Worm (Caenorhabditis elegans) whole organism, mixed stage, embryonic: ENCODE data around the gene C06E7.88.

ENCODE experiments used
- M03D4.4 ChIP-seq: sonication (generic microtip); optimal IDR thresholded peaks from 2 replicates; lab custom pipeline; 2017; ENCODE audit warnings: mild to moderate bottlenecking, missing genetic modification characterization, missing compliant biosample characterization
- bed-3 ChIP-seq: fragments of 200-800 bp; sonication (Bioruptor generic); optimal IDR thresholded peaks from 3 replicates; lab custom pipeline; 2018; ENCODE audit warnings: mild to moderate bottlenecking, missing genetic modification characterization, moderate library complexity, missing compliant biosample characterization
- blmp-1 ChIP-seq: fragments of 150-350 bp; optimal IDR thresholded peaks from 2 replicates; lab custom pipeline; 2014; ENCODE audit warnings: missing biosample characterization, missing genetic modification characterization
- ceh-39 ChIP-seq: fragments of 150-350 bp; optimal IDR thresholded peaks from 2 replicates; lab custom pipeline; 2014; ENCODE audit warnings: missing biosample characterization, missing genetic modification characterization
- ceh-43 ChIP-seq: fragments of 200-800 bp; sonication (Bioruptor generic); optimal IDR thresholded peaks from 2 replicates; lab custom pipeline; 2018; ENCODE audit warnings: mild to moderate bottlenecking, missing genetic modification characterization, moderate library complexity, missing compliant biosample characterization
- ceh-83 ChIP-seq: fragments of 200-800 bp; sonication (Bioruptor generic); optimal IDR thresholded peaks from 2 replicates; lab custom pipeline; 2018; ENCODE audit warnings: mild to moderate bottlenecking, missing genetic modification characterization, missing compliant biosample characterization
- ces-1 ChIP-seq: fragments of 150-350 bp; optimal IDR thresholded peaks from 2 replicates; lab custom pipeline; 2014; ENCODE audit warnings: missing biosample characterization, missing genetic modification reagents, missing genetic modification characterization
- cnd-1 ChIP-seq: fragments of 200-800 bp; sonication (Bioruptor generic); optimal IDR thresholded peaks from 2 replicates; lab custom pipeline; 2018; ENCODE audit warnings: mild to moderate bottlenecking, missing genetic modification characterization, missing compliant biosample characterization
- drap-1 ChIP-seq: fragments of 200-800 bp; sonication (Bioruptor generic); optimal IDR thresholded peaks from 3 replicates; lab custom pipeline; 2018; ENCODE audit warnings: mild to moderate bottlenecking, missing genetic modification characterization, missing compliant biosample characterization
- elt-1 ChIP-seq: sonication (generic microtip); optimal IDR thresholded peaks from 2 replicates; lab custom pipeline; 2017; ENCODE audit warnings: missing genetic modification characterization, mild to moderate bottlenecking, missing compliant biosample characterization, antibody characterized with exemption, moderate library complexity, borderline replicate concordance; ENCODE audit not compliant: insufficient read depth
- flh-1 ChIP-seq: fragments of 200-800 bp; sonication (Bioruptor generic); optimal IDR thresholded peaks from 2 replicates; lab custom pipeline; 2018; ENCODE audit warnings: mild to moderate bottlenecking, missing genetic modification characterization, moderate library complexity, missing compliant biosample characterization
- ham-2 ChIP-seq: fragments of 200-800 bp; sonication (Bioruptor generic); optimal IDR thresholded peaks from 2 replicates; lab custom pipeline; 2018; ENCODE audit warnings: mild to moderate bottlenecking, missing genetic modification characterization, missing compliant biosample characterization
- hlh-1 ChIP-seq: fragments of 150-350 bp; optimal IDR thresholded peaks from 2 replicates; lab custom pipeline; 2014; ENCODE audit warnings: missing biosample characterization, missing genetic modification reagents, missing genetic modification characterization
- lin-13 ChIP-seq: fragments of 150-350 bp; optimal IDR thresholded peaks from 2 replicates; lab custom pipeline; 2014; ENCODE audit warnings: missing biosample characterization, missing genetic modification characterization
- lin-32 ChIP-seq: fragments of 200-800 bp; sonication (Bioruptor generic); optimal IDR thresholded peaks from 2 replicates; lab custom pipeline; 2018; ENCODE audit warnings: mild to moderate bottlenecking, missing genetic modification characterization, missing compliant biosample characterization
- lsy-2 ChIP-seq: fragments of 150-350 bp; optimal IDR thresholded peaks from 2 replicates; lab custom pipeline; 2014; ENCODE audit warnings: missing biosample characterization, missing genetic modification characterization
- mab-5 ChIP-seq: fragments of 150-350 bp; optimal IDR thresholded peaks from 2 replicates; lab custom pipeline; 2014; ENCODE audit warnings: missing biosample characterization, missing genetic modification characterization
- mep-1 ChIP-seq: fragments of 150-350 bp; optimal IDR thresholded peaks from 2 replicates; lab custom pipeline; 2017; ENCODE audit warnings: missing biosample characterization, missing genetic modification reagents, missing genetic modification characterization, inconsistent platforms
- nhr-2 ChIP-seq: fragments of 150-350 bp; optimal IDR thresholded peaks from 2 replicates; lab custom pipeline; 2014; ENCODE audit warnings: missing biosample characterization, missing genetic modification characterization
- nhr-237 ChIP-seq: fragments of 150-350 bp; optimal IDR thresholded peaks from 2 replicates; lab custom pipeline; 2014; ENCODE audit warnings: missing biosample characterization, missing genetic modification characterization
- nhr-28 ChIP-seq: fragments of 150-350 bp; optimal IDR thresholded peaks from 2 replicates; lab custom pipeline; 2014; ENCODE audit warnings: missing biosample characterization, missing genetic modification characterization
- nhr-76 ChIP-seq: sonication (generic microtip); optimal IDR thresholded peaks from 2 replicates; lab custom pipeline; 2017; ENCODE audit warnings: missing biosample characterization, missing genetic modification characterization
- sem-2 ChIP-seq: fragments of 200-800 bp; sonication (Bioruptor generic); optimal IDR thresholded peaks from 2 replicates; lab custom pipeline; 2018; ENCODE audit warnings: mild to moderate bottlenecking, missing genetic modification characterization, missing compliant biosample characterization
- snpc-4 ChIP-seq: fragments of 150-350 bp; optimal IDR thresholded peaks from 2 replicates; lab custom pipeline; 2014; ENCODE audit warnings: missing biosample characterization, missing genetic modification characterization
- sptf-1 ChIP-seq: sonication (generic microtip); optimal IDR thresholded peaks from 2 replicates; lab custom pipeline; 2017; ENCODE audit warnings: mild to moderate bottlenecking, missing genetic modification characterization, moderate library complexity, missing compliant biosample characterization
- unc-120 ChIP-seq: sonication (generic microtip); optimal IDR thresholded peaks from 2 replicates; lab custom pipeline; 2017; ENCODE audit warnings: missing genetic modification characterization, missing compliant biosample characterization; ENCODE audit not compliant: poor library complexity, severe bottlenecking
- unc-39 ChIP-seq: fragments of 150-350 bp; optimal IDR thresholded peaks from 2 replicates; lab custom pipeline; 2014; ENCODE audit warnings: missing biosample characterization, missing genetic modification characterization
- unc-62 ChIP-seq: fragments of 150-350 bp; optimal IDR thresholded peaks from 2 replicates; lab custom pipeline; 2014; ENCODE audit warnings: missing biosample characterization, missing genetic modification reagents, missing genetic modification characterization
- zip-8 ChIP-seq: fragments of 150-350 bp; optimal IDR thresholded peaks from 2 replicates; lab custom pipeline; 2014; ENCODE audit warnings: missing biosample characterization, missing genetic modification characterization
- ztf-11 ChIP-seq: fragments of 150-350 bp; optimal IDR thresholded peaks from 2 replicates; lab custom pipeline; 2014; ENCODE audit warnings: missing biosample characterization, missing genetic modification characterization

Gene C06E7.88

DNA sequence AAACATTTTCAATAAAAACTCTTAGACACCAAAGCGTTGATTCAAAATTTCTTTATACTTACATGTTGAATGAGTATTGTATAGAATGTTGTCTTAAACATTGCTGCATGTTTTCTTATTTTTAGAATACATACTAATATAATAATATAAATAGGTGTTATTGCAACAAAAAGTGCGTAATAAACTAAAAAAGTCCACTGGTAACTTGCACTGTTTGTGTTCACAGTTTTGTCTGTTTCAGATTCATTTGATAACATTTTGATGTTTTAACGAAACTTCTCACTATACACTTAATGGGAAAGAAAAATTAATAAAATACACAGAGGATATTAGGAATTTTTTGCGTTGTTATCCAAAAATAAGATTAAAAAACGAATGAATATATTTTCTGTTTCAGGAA is 6.7 kb upstream of the C06E7.88 start, which contains the start of gene srv-19:
Gene srv-19 (minus strand): TSS at position 101 of the 400 bp plus-strand sequence.
- TF ChIP-seq elt-1 (tag; lab: Kevin White, UChicago) = no peak
- TF ChIP-seq snpc-4 = no peak
- TF ChIP-seq hlh-1 (tag; lab: Kevin White, UChicago) = no peak
- no peak for TF ChIP-seq sptf-1 (tag; lab: Kevin White, UChicago)
- no peak for TF ChIP-seq ztf-11
- TF ChIP-seq flh-1 (GFP tag; lab: Kevin White, UChicago) = no peak
- TF ChIP-seq ces-1 = no peak
- no peak for TF ChIP-seq unc-39
- TF ChIP-seq lin-13 (tag; lab: Kevin White, UChicago) = no peak
- no peak for TF ChIP-seq cnd-1
- TF ChIP-seq nhr-2 (tag; lab: Kevin White, UChicago) = no peak
- TF ChIP-seq lin-32 (GFP tag; lab: Kevin White, UChicago) = no peak
- no peak for TF ChIP-seq lsy-2
- TF ChIP-seq ceh-43 (GFP tag; lab: Kevin White, UChicago) = no peak
- no peak for TF ChIP-seq unc-120 (tag; lab: Kevin White, UChicago)
- TF ChIP-seq, all 35 proteins: peak for 0

DNA sequence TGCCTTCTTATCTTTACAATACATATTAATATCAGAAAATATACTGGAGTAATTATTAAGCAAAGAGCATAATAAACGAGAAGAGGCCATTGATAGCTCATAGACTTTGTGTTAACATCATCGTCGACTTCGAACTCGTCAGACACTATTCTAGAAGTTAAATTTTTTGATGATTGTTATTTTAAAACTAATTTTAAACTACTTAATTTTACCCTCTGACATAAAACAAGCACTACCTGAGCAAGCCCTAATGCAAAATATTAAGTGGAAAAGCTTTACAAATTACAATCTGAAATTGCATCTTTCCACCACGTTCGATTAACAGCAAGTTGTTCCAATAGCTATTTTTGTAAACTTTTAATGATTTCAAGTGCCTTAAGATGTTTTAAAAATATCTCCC is 3.0 kb upstream of the C06E7.88 start, which contains the start of gene srv-17:
Gene srv-17 (minus strand): TSS at position 101 of the 400 bp plus-strand sequence.
- TF ChIP-seq ceh-83 (GFP tag; lab: Kevin White, UChicago) (no peak), hlh-1 (tag; lab: Kevin White, UChicago) (no peak), sem-2 (GFP tag; lab: Kevin White, UChicago) (no peak), nhr-76 (no peak), ham-2 (GFP tag; lab: Kevin White, UChicago) (no peak), unc-39 (no peak), flh-1 (GFP tag; lab: Kevin White, UChicago) (no peak), M03D4.4 (no peak), lsy-2 (no peak), ceh-43 (GFP tag; lab: Kevin White, UChicago) (no peak), unc-120 (tag; lab: Kevin White, UChicago) (no peak), unc-62 (GFP tag; lab: Kevin White, UChicago) (no peak), ceh-39 (tag; lab: Kevin White, UChicago) (no peak), cnd-1 (no peak), bed-3 (no peak), lin-32 (GFP tag; lab: Kevin White, UChicago) (no peak), zip-8 (tag; lab: Kevin White, UChicago) (no peak), nhr-237 (tag; lab: Kevin White, UChicago) (no peak)
- TF ChIP-seq, all 35 proteins: peak for 0

DNA sequence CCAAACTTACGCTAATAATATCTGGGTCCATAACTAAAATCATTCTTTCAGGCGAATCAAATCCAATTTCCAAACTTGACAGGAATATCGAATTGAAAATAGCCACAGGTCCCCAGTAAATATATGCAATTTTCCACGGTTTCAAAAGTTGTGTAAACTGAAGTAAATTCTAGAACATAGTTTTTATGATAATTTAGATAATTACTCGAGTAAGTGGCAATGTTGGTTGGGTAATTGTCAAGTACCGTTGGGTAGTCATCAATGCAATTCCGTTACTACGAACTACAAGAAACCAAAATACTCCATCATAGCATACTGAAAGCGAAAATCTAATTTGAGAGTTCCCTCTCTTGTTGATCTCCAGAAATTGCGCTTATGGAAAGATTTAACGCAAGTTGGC is 2.3 kb upstream of the C06E7.88 start:
- no peak for TF ChIP-seq ceh-39 (tag; lab: Kevin White, UChicago)
- TF ChIP-seq bed-3 = no peak
- TF ChIP-seq mab-5 (tag; lab: Kevin White, UChicago) = no peak
- no peak for TF ChIP-seq ham-2 (GFP tag; lab: Kevin White, UChicago)
- no peak for TF ChIP-seq ztf-11

DNA sequence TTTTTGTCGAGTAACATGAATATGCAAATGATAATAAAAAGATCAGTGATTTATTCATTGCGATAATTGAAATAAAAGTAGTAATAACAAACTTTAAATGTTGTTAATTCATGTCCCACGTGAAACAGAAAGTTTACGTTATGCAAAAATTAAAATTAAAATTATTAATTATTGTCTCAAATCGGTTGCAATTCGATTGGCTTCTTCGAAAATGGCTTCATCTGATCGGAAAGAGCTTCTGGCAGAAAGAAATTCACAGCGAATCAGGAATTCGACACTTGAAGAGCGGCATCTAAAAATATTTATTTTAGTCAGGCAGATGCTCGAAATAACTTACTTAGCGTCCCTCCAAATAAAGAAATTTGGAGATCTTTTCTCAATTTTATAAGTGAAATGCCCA is 1.3 kb downstream of the C06E7.88 start, which contains the start of gene spe-27:
Gene spe-27 (minus strand): TSS at position 101 of the 400 bp plus-strand sequence.
- TF ChIP-seq lsy-2 (no peak), lin-32 (GFP tag; lab: Kevin White, UChicago) (no peak), ceh-83 (GFP tag; lab: Kevin White, UChicago) (no peak), sem-2 (GFP tag; lab: Kevin White, UChicago) (no peak), snpc-4 (no peak), sptf-1 (tag; lab: Kevin White, UChicago) (no peak), nhr-28 (tag; lab: Kevin White, UChicago) (no peak), bed-3 (no peak), elt-1 (tag; lab: Kevin White, UChicago) (no peak), hlh-1 (tag; lab: Kevin White, UChicago) (no peak), nhr-2 (tag; lab: Kevin White, UChicago) (no peak), nhr-237 (tag; lab: Kevin White, UChicago) (no peak), ceh-39 (tag; lab: Kevin White, UChicago) (no peak), flh-1 (GFP tag; lab: Kevin White, UChicago) (no peak), nhr-76 (no peak), unc-62 (GFP tag; lab: Kevin White, UChicago) (no peak), blmp-1 (tag; lab: Kevin White, UChicago) (no peak), drap-1 (GFP tag; lab: Kevin White, UChicago) (no peak), mab-5 (tag; lab: Kevin White, UChicago) (no peak), M03D4.4 (no peak)

DNA sequence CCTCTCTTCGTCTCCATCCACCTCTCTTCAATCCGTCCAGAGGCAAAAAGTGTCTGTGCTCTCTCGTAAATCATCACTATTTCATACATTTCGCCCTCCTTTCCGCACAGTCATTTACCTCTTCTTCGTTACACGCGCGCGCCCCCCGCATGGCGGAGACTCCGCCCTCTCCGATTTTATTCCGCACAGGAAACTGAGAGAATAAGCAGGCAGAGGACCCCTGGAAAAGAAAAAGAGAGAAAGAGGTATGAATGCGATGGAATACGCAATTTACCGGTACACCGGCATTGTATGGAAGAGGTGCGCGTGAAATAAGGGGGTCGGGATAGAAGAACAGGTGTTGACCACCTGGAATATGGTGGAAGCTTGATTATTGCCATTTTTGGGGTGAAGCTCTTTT is 6.3 kb downstream of the C06E7.88 start:
- TF ChIP-seq mep-1 (peak; percentile 16), ztf-11 (peak; percentile 52), sptf-1 (tag; lab: Kevin White, UChicago) (no peak), ceh-43 (GFP tag; lab: Kevin White, UChicago) (no peak), ham-2 (GFP tag; lab: Kevin White, UChicago) (peak; percentile 73), lin-32 (GFP tag; lab: Kevin White, UChicago) (peak; percentile 69)
